Worm (Caenorhabditis elegans) whole organism, L1 larva: Measurements from ENCODE around the gene M01E10.3.

Experiments used
- C04F5.9 ChIP-seq: sonication (generic microtip); optimal IDR thresholded peaks from 2 replicates; lab custom pipeline; 2016; ENCODE audit warnings: missing genetic modification characterization, missing compliant biosample characterization
- F16B12.6 ChIP-seq: fragments of 150-350 bp; optimal IDR thresholded peaks from 2 replicates; lab custom pipeline; 2014; ENCODE audit warnings: missing biosample characterization, missing genetic modification characterization
- Y116A8C.19 ChIP-seq: sonication (generic microtip); optimal IDR thresholded peaks from 2 replicates; lab custom pipeline; 2016; ENCODE audit warnings: missing compliant biosample characterization, missing genetic modification characterization, borderline replicate concordance
- alr-1 ChIP-seq: fragments of 200-800 bp; sonication (Bioruptor generic); optimal IDR thresholded peaks from 2 replicates; lab custom pipeline; 2018; ENCODE audit warnings: borderline replicate concordance, mild to moderate bottlenecking, missing genetic modification characterization, missing compliant biosample characterization
- aly-2 ChIP-seq: fragments of 150-350 bp; optimal IDR thresholded peaks from 2 replicates; lab custom pipeline; 2014; ENCODE audit warnings: missing biosample characterization, missing genetic modification characterization
- blmp-1 ChIP-seq: fragments of 150-350 bp; optimal IDR thresholded peaks from 2 replicates; lab custom pipeline; 2014; ENCODE audit warnings: missing biosample characterization, missing genetic modification characterization
- ceh-63 ChIP-seq: fragments of 200-800 bp; sonication (Bioruptor generic); optimal IDR thresholded peaks from 2 replicates; lab custom pipeline; 2018; ENCODE audit warnings: mild to moderate bottlenecking, missing genetic modification characterization, missing compliant biosample characterization
- ceh-8 ChIP-seq: fragments of 200-800 bp; sonication (Bioruptor generic); optimal IDR thresholded peaks from 2 replicates; lab custom pipeline; 2018; ENCODE audit warnings: mild to moderate bottlenecking, missing genetic modification characterization, moderate library complexity, missing compliant biosample characterization
- ceh-82 ChIP-seq, 3 experiments: fragments of 150-350 bp in 1 of 3; sonication (generic microtip) in 2 of 3; optimal IDR thresholded peaks; 2 replicates each; lab custom pipeline; 2014 to 2017; ENCODE audit warnings: missing biosample characterization in 3 of 3, missing genetic modification characterization in 3 of 3
- ceh-90 ChIP-seq: sonication (generic microtip); optimal IDR thresholded peaks from 2 replicates; lab custom pipeline; 2016; ENCODE audit warnings: missing genetic modification characterization, missing compliant biosample characterization
- ces-1 ChIP-seq: fragments of 150-350 bp; optimal IDR thresholded peaks from 2 replicates; lab custom pipeline; 2014; ENCODE audit warnings: missing biosample characterization, missing genetic modification reagents, missing genetic modification characterization
- dpl-1 ChIP-seq, 3 experiments: fragments of 150-350 bp in 2 of 3; sonication (generic microtip) in 1 of 3; optimal IDR thresholded peaks; 2 replicates each; lab custom pipeline; 2014 to 2017; ENCODE audit warnings: missing biosample characterization in 3 of 3, missing genetic modification characterization in 3 of 3, missing genetic modification reagents in 3 of 3
- egl-13 ChIP-seq: sonication (generic microtip); optimal IDR thresholded peaks from 2 replicates; lab custom pipeline; 2016; ENCODE audit warnings: missing genotype, missing genetic modification reagents, missing genetic modification characterization, missing compliant biosample characterization
- egl-27 ChIP-seq, 2 experiments: fragments of 150-350 bp in 1 of 2; sonication (generic microtip); optimal IDR thresholded peaks; 3 replicates each; lab custom pipeline; 2017 to 2018; ENCODE audit warnings: missing biosample characterization in 2 of 2, missing genetic modification characterization in 2 of 2, missing genetic modification reagents in 2 of 2
- elt-3 ChIP-seq, 6 experiments: fragments of 150-350 bp in 1 of 6; sonication (generic microtip); optimal IDR thresholded peaks; 2 replicates each; lab custom pipeline; 2017 to 2018; ENCODE audit warnings: missing biosample characterization in 6 of 6, missing genetic modification characterization in 6 of 6, inconsistent platforms in 1 of 6
- fkh-4 ChIP-seq: sonication (generic microtip); optimal IDR thresholded peaks from 2 replicates; lab custom pipeline; 2016; ENCODE audit warnings: missing compliant biosample characterization, missing genetic modification characterization, borderline replicate concordance
- fkh-8 ChIP-seq: sonication (generic microtip); optimal IDR thresholded peaks from 2 replicates; lab custom pipeline; 2016; ENCODE audit warnings: mild to moderate bottlenecking, missing genetic modification characterization, missing compliant biosample characterization
- grh-1 ChIP-seq: fragments of 200-800 bp; sonication (Bioruptor generic); IDR thresholded peaks from 2 replicates; pipeline ENCODE4 v1.3.6; 2022; ENCODE audit warnings: missing genetic modification reagents, missing genetic modification characterization, missing compliant biosample characterization
- hlh-4 ChIP-seq: sonication (generic microtip); optimal IDR thresholded peaks from 2 replicates; lab custom pipeline; 2016; ENCODE audit warnings: mild to moderate bottlenecking, missing genetic modification characterization, missing compliant biosample characterization
- hpl-2 ChIP-seq: fragments of 150-350 bp; optimal IDR thresholded peaks from 2 replicates; lab custom pipeline; 2014; ENCODE audit warnings: missing biosample characterization, missing genetic modification reagents, missing genetic modification characterization
- irx-1 ChIP-seq: sonication (generic microtip); optimal IDR thresholded peaks from 2 replicates; lab custom pipeline; 2016; ENCODE audit warnings: missing genetic modification characterization, missing compliant biosample characterization
- isw-1 ChIP-seq: fragments of 200-800 bp; sonication (Bioruptor generic); IDR thresholded peaks from 2 replicates; pipeline ENCODE4 v1.3.6; 2022; ENCODE audit warnings: missing genetic modification characterization, missing compliant biosample characterization
- lin-13 ChIP-seq: fragments of 150-350 bp; optimal IDR thresholded peaks from 2 replicates; lab custom pipeline; 2014; ENCODE audit warnings: missing biosample characterization, missing genetic modification reagents, missing genetic modification characterization
- lin-15B ChIP-seq: fragments of 150-350 bp; sonication (generic microtip); optimal IDR thresholded peaks from 3 replicates; lab custom pipeline; 2014; ENCODE audit warnings: missing biosample characterization, missing genetic modification characterization
- lin-35 ChIP-seq, 2 experiments: fragments of 150-350 bp; optimal IDR thresholded peaks; 2 replicates each; lab custom pipeline; 2014; ENCODE audit warnings: missing biosample characterization in 2 of 2, missing genetic modification characterization in 2 of 2, missing genetic modification reagents in 2 of 2
- lir-3 ChIP-seq: sonication (generic microtip); optimal IDR thresholded peaks from 2 replicates; lab custom pipeline; 2016; ENCODE audit warnings: mild to moderate bottlenecking, missing genetic modification characterization, moderate library complexity, missing compliant biosample characterization; ENCODE audit not compliant: poor library complexity
- lsy-2 ChIP-seq, 2 experiments: fragments of 150-350 bp; optimal IDR thresholded peaks; 2 replicates each; lab custom pipeline; 2014; ENCODE audit warnings: missing biosample characterization in 2 of 2, missing genetic modification characterization in 2 of 2
- mab-9 ChIP-seq: fragments of 200-800 bp; sonication (Bioruptor generic); IDR thresholded peaks from 2 replicates; pipeline ENCODE4 v1.3.6; 2022; ENCODE audit warnings: missing genetic modification reagents, missing genetic modification characterization, missing compliant biosample characterization
- mdl-1 ChIP-seq, 2 experiments: fragments of 150-350 bp; optimal IDR thresholded peaks; 2 replicates each; lab custom pipeline; 2014 to 2017; ENCODE audit warnings: missing biosample characterization in 2 of 2, missing genetic modification characterization in 2 of 2, inconsistent platforms in 1 of 2
- mef-2 ChIP-seq: fragments of 150-350 bp; optimal IDR thresholded peaks from 2 replicates; lab custom pipeline; 2014; ENCODE audit warnings: missing biosample characterization, missing genetic modification characterization
- mep-1 ChIP-seq: fragments of 150-350 bp; optimal IDR thresholded peaks from 2 replicates; lab custom pipeline; 2014; ENCODE audit warnings: missing biosample characterization, missing genetic modification characterization
- nhr-11 ChIP-seq: fragments of 150-350 bp; optimal IDR thresholded peaks from 2 replicates; lab custom pipeline; 2014; ENCODE audit warnings: missing biosample characterization, missing genetic modification characterization
- nhr-19 ChIP-seq: fragments of 200-800 bp; sonication (Bioruptor generic); conservative IDR thresholded peaks from 2 replicates; pipeline ENCODE4 v1.3.6; 2022; ENCODE audit warnings: missing genetic modification characterization, missing compliant biosample characterization
- nhr-237 ChIP-seq: fragments of 150-350 bp; optimal IDR thresholded peaks from 2 replicates; lab custom pipeline; 2014; ENCODE audit warnings: missing biosample characterization, missing genetic modification characterization
- nhr-28 ChIP-seq: fragments of 150-350 bp; optimal IDR thresholded peaks from 2 replicates; lab custom pipeline; 2014; ENCODE audit warnings: missing biosample characterization, missing genetic modification characterization
- nhr-47 ChIP-seq: sonication (generic microtip); optimal IDR thresholded peaks from 2 replicates; lab custom pipeline; 2016; ENCODE audit warnings: mild to moderate bottlenecking, missing genetic modification characterization, moderate library complexity, missing compliant biosample characterization
- nhr-85 ChIP-seq: sonication (generic microtip); peaks from one replicate; lab custom pipeline; 2016; ENCODE audit warnings: missing genetic modification characterization, inconsistent platforms, missing compliant biosample characterization
- pag-3 ChIP-seq: sonication (generic microtip); optimal IDR thresholded peaks from 2 replicates; lab custom pipeline; 2017; ENCODE audit warnings: missing genetic modification characterization, mild to moderate bottlenecking, missing compliant biosample characterization, antibody characterized with exemption, borderline replicate concordance; ENCODE audit not compliant: insufficient read depth
- pax-3 ChIP-seq: fragments of 200-800 bp; sonication (Bioruptor generic); optimal IDR thresholded peaks from 2 replicates; lab custom pipeline; 2018; ENCODE audit warnings: mild to moderate bottlenecking, missing genetic modification characterization, moderate library complexity, missing compliant biosample characterization
- pqm-1 ChIP-seq: sonication (generic microtip); optimal IDR thresholded peaks from 3 replicates; lab custom pipeline; 2017; ENCODE audit warnings: missing biosample characterization, missing genetic modification characterization
- rnt-1 ChIP-seq: sonication (generic microtip); optimal IDR thresholded peaks from 2 replicates; lab custom pipeline; 2016; ENCODE audit warnings: mild to moderate bottlenecking, missing genetic modification characterization, moderate library complexity, missing compliant biosample characterization
- skn-1 ChIP-seq: fragments of 150-350 bp; optimal IDR thresholded peaks from 2 replicates; lab custom pipeline; 2014; ENCODE audit warnings: missing biosample characterization, missing genetic modification characterization
- snpc-4 ChIP-seq: fragments of 150-350 bp; optimal IDR thresholded peaks from 2 replicates; lab custom pipeline; 2014; ENCODE audit warnings: missing biosample characterization, missing genetic modification characterization
- sox-4 ChIP-seq: sonication (generic microtip); optimal IDR thresholded peaks from 2 replicates; lab custom pipeline; 2016; ENCODE audit warnings: missing genetic modification characterization, missing compliant biosample characterization
- sptf-1 ChIP-seq: fragments of 150-350 bp; optimal IDR thresholded peaks from 2 replicates; lab custom pipeline; 2014; ENCODE audit warnings: missing biosample characterization, missing genetic modification characterization
- tbx-2 ChIP-seq: sonication (generic microtip); optimal IDR thresholded peaks from 2 replicates; lab custom pipeline; 2016; ENCODE audit warnings: missing genetic modification characterization, missing compliant biosample characterization
- tlp-1 ChIP-seq: fragments of 150-350 bp; optimal IDR thresholded peaks from 2 replicates; lab custom pipeline; 2014; ENCODE audit warnings: missing biosample characterization, missing genetic modification characterization
- unc-30 ChIP-seq: sonication (generic microtip); optimal IDR thresholded peaks from 2 replicates; lab custom pipeline; 2017; ENCODE audit warnings: missing biosample characterization, missing genetic modification characterization
- unc-62 ChIP-seq: fragments of 150-350 bp; optimal IDR thresholded peaks from 2 replicates; lab custom pipeline; 2014; ENCODE audit warnings: missing biosample characterization, missing genetic modification reagents, missing genetic modification characterization
- unc-98 ChIP-seq: fragments of 200-800 bp; sonication (Bioruptor generic); IDR thresholded peaks from 2 replicates; pipeline ENCODE4 v1.3.6; 2022; ENCODE audit warnings: missing genetic modification characterization, missing compliant biosample characterization
- zag-1 ChIP-seq: fragments of 150-350 bp; optimal IDR thresholded peaks from 2 replicates; lab custom pipeline; 2014; ENCODE audit warnings: missing biosample characterization, missing genetic modification characterization
- zip-4 ChIP-seq: fragments of 200-800 bp; sonication (Bioruptor generic); optimal IDR thresholded peaks from 2 replicates; lab custom pipeline; 2018; ENCODE audit warnings: mild to moderate bottlenecking, missing genetic modification characterization, moderate library complexity, missing compliant biosample characterization
- ztf-11 ChIP-seq, 2 experiments: sonication (generic microtip); optimal IDR thresholded peaks; 2 replicates each; lab custom pipeline; 2016 to 2017; ENCODE audit warnings: missing genetic modification characterization in 2 of 2, missing biosample characterization in 1 of 2, missing compliant biosample characterization in 1 of 2

Gene M01E10.3

ce11 chrIII:2090695-2091094 lies 36.7 kb upstream of the M01E10.3 start (continued):
- peak; percentile 60 for TF ChIP-seq nhr-47 (tag; lab: Kevin White, UChicago)
- no peak for TF ChIP-seq sptf-1 (tag; lab: Kevin White, UChicago)
- TF ChIP-seq lin-35 (GFP tag; optimal IDR thresholded peaks at IDR 0.05; lab: Kevin White, UChicago): peak in 1 of 2 experiments; percentile 86
- TF ChIP-seq unc-62 (GFP tag; lab: Kevin White, UChicago): no peak
- TF ChIP-seq tlp-1: no peak
- TF ChIP-seq ces-1 (GFP tag; lab: Kevin White, UChicago): no peak
- TF ChIP-seq lir-3 (tag; lab: Kevin White, UChicago): no peak
- TF ChIP-seq snpc-4 (tag; lab: Kevin White, UChicago): peak; percentile 22
- peak; percentile 72 to 77 for TF ChIP-seq lsy-2 (tag; optimal IDR thresholded peaks at IDR 0.05; lab: Kevin White, UChicago)
- no peak for TF ChIP-seq lin-15B (tag; lab: Kevin White, UChicago)
- TF ChIP-seq blmp-1 (tag; lab: Kevin White, UChicago): peak; percentile 46
- TF ChIP-seq F16B12.6 (tag; lab: Kevin White, UChicago): no peak
- TF ChIP-seq ztf-11 (tag; optimal IDR thresholded peaks at IDR 0.05; lab: Kevin White, UChicago): no peak
- no peak for TF ChIP-seq sox-4
- TF ChIP-seq isw-1: no peak
- TF ChIP-seq nhr-85 (tag; lab: Kevin White, UChicago): peak; percentile 97
- TF ChIP-seq pax-3 (tag; lab: Kevin White, UChicago): no peak
- TF ChIP-seq ceh-90 (tag; lab: Kevin White, UChicago): no peak
- no peak for TF ChIP-seq mab-9 (GFP tag; lab: Robert Waterston, UW)
- TF ChIP-seq irx-1 (tag; lab: Kevin White, UChicago): peak; percentile 51
- peak; percentile 89 for TF ChIP-seq mep-1 (tag; lab: Kevin White, UChicago)
- TF ChIP-seq tbx-2 (tag; lab: Kevin White, UChicago): peak; percentile 68
- peak; percentile 60 for TF ChIP-seq nhr-19 (GFP tag; lab: Robert Waterston, UW)
- no peak for TF ChIP-seq zip-4 (GFP tag; lab: Kevin White, UChicago)
- TF ChIP-seq rnt-1: no peak
- TF ChIP-seq Y116A8C.19 (tag; lab: Kevin White, UChicago): no peak
- TF ChIP-seq skn-1 (tag; lab: Kevin White, UChicago): peak; percentile 63
- no peak for TF ChIP-seq hlh-4 (tag; lab: Kevin White, UChicago)
- no peak for TF ChIP-seq pqm-1 (tag; lab: Kevin White, UChicago)
- TF ChIP-seq egl-27 (tag; optimal IDR thresholded peaks at IDR 0.05; lab: Kevin White, UChicago): no peak
- no peak for TF ChIP-seq alr-1
- peak in 1 of 2 experiments; percentile 74 for TF ChIP-seq mdl-1 (tag; optimal IDR thresholded peaks at IDR 0.05; lab: Kevin White, UChicago)
- TF ChIP-seq dpl-1 (GFP tag; optimal IDR thresholded peaks at IDR 0.05; lab: Kevin White, UChicago): peak; percentile 30 to 63 (median 49)
- TF ChIP-seq ceh-8 (GFP tag; lab: Kevin White, UChicago): no peak
- TF ChIP-seq unc-98: no peak
- TF ChIP-seq pag-3 (tag; lab: Kevin White, UChicago): no peak
- TF ChIP-seq zag-1: no peak
- TF ChIP-seq hpl-2 (GFP tag; lab: Kevin White, UChicago): peak; percentile 24
- TF ChIP-seq aly-2 (tag; lab: Kevin White, UChicago): no peak
- no peak for TF ChIP-seq fkh-8
- no peak for TF ChIP-seq egl-13 (tag; lab: Kevin White, UChicago)
- no peak for TF ChIP-seq C04F5.9
- TF ChIP-seq nhr-11 (tag; lab: Kevin White, UChicago): no peak
- no peak for TF ChIP-seq mef-2 (tag; lab: Kevin White, UChicago)
- no peak for TF ChIP-seq unc-30 (tag; lab: Kevin White, UChicago)
- no peak for TF ChIP-seq nhr-28 (tag; lab: Kevin White, UChicago)
- no peak for TF ChIP-seq ceh-63 (GFP tag; lab: Kevin White, UChicago)
- TF ChIP-seq elt-3 (tag; optimal IDR thresholded peaks at IDR 0.05; lab: Kevin White, UChicago): peak in 2 of 6 experiments; percentile 40 to 81
- TF ChIP-seq nhr-237 (tag; lab: Kevin White, UChicago): peak; percentile 32
- TF ChIP-seq grh-1 (GFP tag; lab: Robert Waterston, UW): peak; percentile 84
- no peak for TF ChIP-seq fkh-4 (tag; lab: Kevin White, UChicago)
- TF ChIP-seq lin-13 (GFP tag; lab: Kevin White, UChicago): peak; percentile 79
- TF ChIP-seq ceh-82 (tag; optimal IDR thresholded peaks at IDR 0.05; lab: Kevin White, UChicago): peak in 1 of 3 experiments; percentile 24
